Worm (Caenorhabditis elegans): ENCODE data around the gene fbxa-105.

DNA sequence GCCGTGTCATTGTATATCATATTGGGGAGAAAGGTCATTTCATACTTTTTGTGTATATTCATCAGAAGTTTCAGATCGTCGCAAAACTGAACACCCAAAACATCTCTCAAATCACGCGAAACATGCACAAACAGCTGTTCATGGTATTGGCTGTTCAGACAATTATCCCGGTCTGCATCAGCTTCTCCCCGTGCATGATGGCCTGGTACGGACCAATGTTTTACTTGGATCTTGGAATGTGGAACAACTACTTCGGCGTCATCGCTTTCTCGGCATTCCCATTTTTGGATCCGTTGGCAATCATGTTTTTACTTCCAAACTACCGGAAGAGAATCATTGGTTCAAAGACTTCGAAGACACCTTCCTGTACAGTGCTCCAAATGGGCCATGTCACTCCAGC is 11.7 kb upstream of the fbxa-105 start:
- TF ChIP-seq nhr-23 (tag; optimal IDR thresholded peaks at IDR 0.05), result no peak
- TF ChIP-seq R02D3.7 (tag; optimal IDR thresholded peaks at IDR 0.05), result no peak
- TF ChIP-seq lin-13 (GFP tag; optimal IDR thresholded peaks at IDR 0.05), result no peak
- TF ChIP-seq ceh-82 (tag; optimal IDR thresholded peaks at IDR 0.05), result no peak
- no peak for TF ChIP-seq nhr-6 (tag; optimal IDR thresholded peaks at IDR 0.05)
- TF ChIP-seq aly-2 (tag; optimal IDR thresholded peaks at IDR 0.05), result no peak
- TF ChIP-seq ama-1 (optimal IDR thresholded peaks at IDR 0.05), result no peak
- no peak for TF ChIP-seq snpc-4 (tag; optimal IDR thresholded peaks at IDR 0.05)
- TF ChIP-seq elt-3 (tag; optimal IDR thresholded peaks at IDR 0.05), result no peak
- no peak for TF ChIP-seq ztf-11 (tag; optimal IDR thresholded peaks at IDR 0.05)
- no peak for TF ChIP-seq nhr-129 (tag; optimal IDR thresholded peaks at IDR 0.05)
- no peak for TF ChIP-seq Y55F3AM.14 (GFP tag; optimal IDR thresholded peaks at IDR 0.05)
- TF ChIP-seq lsy-2 (tag; optimal IDR thresholded peaks at IDR 0.05), result no peak
